Worm (Caenorhabditis elegans): Measurements from ENCODE around the gene dnc-2.

dnc-2 gene

DNA sequence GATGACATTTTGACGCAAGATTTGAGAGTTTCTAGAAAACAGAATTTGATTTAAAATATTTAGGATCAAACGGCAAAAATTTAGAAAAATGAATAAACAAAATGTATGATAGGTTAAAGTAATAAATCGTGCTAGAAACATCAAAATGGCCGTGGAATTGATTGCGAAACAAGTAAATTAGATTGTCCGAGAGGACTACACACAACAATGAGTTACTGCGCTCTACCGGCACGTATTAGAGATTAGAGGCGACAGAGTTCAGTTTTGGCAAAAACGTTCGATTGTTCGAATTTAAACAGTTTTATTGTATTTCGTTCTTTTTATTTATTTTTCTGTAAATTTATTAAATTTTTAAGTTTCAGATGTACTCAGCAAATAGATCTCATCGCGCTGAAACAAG is at the start of gene dnc-2, which contains the start of gene bcl-7:
dnc-2 (minus strand) TSS at position 33 of the 400 bp plus-strand sequence.
bcl-7 (plus strand) TSS at position 363 of the 400 bp plus-strand sequence.
- TF ChIP-seq unc-62 (GFP tag; optimal IDR thresholded peaks at IDR 0.05): no peak

DNA sequence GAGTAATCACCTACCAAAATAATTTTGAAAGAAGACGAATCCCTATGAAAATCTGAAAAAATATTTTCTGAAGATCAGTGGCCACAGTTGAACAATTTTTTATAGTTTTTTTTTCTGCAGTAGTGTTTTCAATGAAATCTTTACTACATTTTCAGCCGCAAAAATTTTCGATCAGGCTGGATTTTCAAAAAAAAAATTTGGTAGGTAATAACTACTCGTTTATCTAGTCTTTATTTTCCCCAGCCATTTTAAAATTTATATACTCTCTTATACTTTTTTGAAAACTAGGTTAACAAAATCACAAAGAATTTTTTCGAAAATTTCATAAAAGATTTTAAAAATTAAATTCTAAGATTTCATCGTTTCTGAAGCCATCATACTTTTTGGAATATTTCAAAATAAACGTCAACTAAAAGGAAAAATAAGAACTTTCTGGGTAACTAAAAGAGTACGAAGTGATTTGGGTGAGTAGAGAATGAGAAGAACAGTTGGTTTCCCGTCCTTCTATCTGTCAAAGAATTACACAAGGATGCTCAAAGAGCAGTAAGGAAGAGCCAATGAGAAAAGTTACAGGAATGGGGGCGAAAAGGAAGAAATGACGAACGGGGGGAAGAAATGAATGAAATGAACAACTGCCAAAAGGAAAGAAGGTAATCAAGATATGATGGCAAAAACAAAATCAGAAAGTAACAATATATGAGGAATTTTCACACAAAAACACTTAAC is 49.6 kb upstream of the dnc-2 start, which contains the start of gene mlp-1:
mlp-1 (minus strand) TSS at position 51 of the 726 bp plus-strand sequence.
- no peak for TF ChIP-seq unc-62 (GFP tag; optimal IDR thresholded peaks at IDR 0.05)

DNA sequence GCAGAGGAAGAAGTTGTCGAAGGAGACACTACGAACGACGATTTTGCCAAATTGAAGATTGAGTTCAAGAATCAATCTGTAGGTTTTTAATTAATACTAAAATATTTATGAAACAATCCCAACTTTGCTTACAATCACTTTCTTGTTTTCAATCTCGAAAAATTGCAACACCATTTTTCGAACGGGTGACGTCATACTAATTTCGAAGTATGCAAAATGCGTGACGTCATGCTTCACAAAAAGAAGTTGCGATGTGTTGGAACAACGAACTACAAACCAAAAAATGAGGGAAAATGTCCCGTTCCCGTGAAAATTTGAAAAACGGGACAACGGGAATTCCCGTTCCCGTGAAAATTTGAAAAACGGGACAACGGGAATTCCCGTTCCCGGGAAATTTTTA is 42.1 kb upstream of the dnc-2 start:
- no peak for TF ChIP-seq unc-62 (GFP tag; optimal IDR thresholded peaks at IDR 0.05)

DNA sequence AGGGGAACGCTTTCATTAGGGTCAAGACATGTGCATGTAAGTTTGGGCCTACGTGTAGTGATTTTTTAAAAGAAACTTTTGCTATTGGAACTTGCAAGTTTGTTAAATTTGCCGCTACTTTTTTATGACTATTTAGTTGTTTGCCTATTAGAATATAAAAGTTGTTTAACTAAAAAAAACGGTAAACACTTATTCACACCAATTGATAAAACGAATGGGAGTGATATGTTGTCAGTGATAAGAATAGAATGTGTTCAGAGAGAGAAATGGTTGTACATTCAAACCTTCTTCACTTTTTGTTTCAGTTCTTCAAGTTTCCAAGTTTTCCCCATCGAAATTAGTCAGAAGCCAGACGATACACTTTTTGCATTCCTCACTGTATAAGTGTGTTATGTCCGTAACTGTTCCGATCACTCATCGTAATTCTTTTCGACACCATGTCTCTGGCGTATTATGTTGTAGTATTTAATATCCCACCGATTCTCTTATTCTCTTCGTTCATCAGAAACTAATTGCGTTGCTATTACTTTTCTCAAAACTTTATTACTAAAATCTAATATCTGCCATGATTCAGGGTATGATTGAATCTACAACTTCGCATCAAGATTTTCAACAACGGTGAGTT is 40.4 kb upstream of the dnc-2 start, which contains the start of gene dct-6:
dct-6 (plus strand) TSS at position 575 of the 625 bp plus-strand sequence.
- TF ChIP-seq unc-62 (GFP tag; optimal IDR thresholded peaks at IDR 0.05): no peak

DNA sequence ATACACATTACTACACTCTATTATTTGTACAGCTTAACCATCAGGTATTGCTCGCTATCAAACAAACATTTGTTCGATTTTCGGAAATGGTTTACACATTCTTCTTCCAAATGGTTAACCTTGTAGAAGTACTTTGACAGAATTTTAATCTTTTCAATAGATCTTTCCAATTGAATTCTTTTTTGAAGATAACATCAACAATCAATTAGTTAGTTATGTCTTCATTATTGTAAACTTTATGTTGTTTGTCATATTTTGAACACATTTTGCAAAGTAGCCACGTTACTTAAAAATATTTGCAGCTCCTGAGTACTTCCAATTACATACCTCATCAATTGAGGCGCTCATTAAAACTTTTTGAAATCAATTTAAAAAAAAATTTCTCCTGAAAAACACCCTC is 39.8 kb upstream of the dnc-2 start:
- TF ChIP-seq unc-62 (GFP tag; optimal IDR thresholded peaks at IDR 0.05): no peak

DNA sequence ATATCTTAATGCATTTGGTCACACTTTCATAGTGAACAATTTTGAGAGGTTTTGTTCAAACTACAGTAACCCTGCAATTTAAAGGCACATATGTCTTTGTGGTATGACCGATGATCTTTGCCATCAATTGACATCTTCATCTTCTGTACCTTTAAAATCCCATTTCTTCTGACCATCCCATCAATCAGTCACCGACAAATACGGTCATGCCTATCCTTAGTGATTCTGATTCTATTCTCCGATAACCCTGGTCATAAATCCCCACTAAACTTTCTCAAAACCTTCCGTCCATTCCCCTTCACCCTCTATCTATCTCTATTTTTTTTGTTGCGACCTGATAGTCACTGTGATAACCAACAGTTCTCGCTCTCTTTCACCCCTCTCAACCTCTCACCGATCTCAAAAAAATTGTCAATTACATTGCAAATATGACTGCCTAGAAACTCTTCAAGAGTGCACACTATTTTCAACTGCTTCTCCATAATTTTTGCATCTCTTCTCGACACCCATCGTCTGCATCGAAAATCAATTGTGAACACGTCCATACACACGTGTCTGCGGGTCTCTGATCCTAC is 38.6 kb upstream of the dnc-2 start:
- no peak for TF ChIP-seq unc-62 (GFP tag; optimal IDR thresholded peaks at IDR 0.05)

DNA sequence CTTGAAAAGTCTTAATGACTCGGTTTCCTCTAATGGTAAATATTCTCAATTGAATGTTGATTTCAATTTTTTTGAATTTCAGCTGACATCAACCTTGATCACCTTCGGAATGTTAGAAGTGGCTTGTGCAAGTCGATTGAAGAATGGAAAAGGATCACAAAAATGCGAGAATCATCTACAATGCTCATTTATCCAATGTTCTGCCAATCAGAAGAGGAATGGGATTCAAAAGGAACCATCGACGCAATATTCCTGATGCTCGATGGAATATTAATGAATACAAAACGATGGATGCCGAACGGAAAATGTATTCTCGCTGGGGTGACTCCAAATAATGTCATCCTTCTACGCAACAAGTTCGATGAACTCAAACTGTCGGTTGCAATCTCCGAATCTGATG is 36.0 kb upstream of the dnc-2 start:
- no peak for TF ChIP-seq unc-62 (GFP tag; optimal IDR thresholded peaks at IDR 0.05)

DNA sequence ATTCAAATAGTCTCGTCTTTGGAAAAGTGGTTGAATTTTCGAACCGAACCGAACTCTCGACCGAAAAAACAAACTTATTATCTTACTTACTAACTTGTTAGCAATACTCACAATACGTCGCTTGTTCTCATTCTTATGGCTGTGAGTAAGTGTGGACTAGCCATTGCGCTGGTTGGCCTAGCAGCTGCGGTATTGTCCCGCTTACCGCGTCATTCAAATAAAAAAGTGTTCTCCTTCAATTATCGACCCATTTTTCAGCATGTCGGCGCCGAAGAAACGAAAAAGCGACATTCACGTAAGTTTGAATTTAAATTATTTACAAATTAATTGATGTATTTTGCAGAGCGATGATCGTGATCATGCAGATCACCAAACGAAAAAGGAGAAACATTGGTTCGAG is 33.5 kb upstream of the dnc-2 start:
- no peak for TF ChIP-seq unc-62 (GFP tag; optimal IDR thresholded peaks at IDR 0.05)

DNA sequence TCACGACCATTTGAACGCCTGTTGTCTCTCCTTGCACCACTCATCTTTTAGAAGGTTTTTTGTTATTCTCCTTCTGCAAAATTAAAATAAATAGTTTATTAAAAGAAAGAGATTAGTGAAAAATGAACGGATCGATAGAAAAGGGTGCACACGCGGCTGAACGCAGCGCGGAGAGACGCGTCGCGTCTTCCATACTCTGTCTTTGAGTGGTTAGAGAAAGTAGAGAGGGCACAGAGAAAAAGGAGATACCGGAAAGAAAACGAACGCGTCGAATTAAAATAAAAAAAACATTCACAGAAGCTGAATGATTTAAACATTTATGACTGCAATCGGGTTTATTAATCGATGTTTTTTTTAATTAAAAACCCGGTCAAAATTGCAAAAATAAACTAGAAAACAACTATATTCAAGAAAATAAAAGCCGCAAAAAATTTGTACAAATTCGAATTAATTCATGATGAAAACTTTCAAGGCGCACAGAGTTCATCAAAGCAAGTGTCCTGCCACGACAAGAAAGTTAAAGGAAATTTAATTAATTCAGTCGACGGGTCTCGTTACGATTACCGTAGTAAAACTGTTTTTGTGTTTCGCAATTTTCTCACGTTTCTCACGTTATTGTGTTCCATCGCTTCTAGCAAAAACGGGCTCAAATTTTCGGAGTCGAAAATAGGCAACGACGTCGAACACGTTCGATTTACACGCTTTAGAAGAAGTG is 32.8 kb upstream of the dnc-2 start, which contains the start of the genes nono-1 and nop-1:
nono-1 (minus strand) TSS at position 75 of the 715 bp plus-strand sequence.
nop-1 (plus strand) TSS at position 551 of the 715 bp plus-strand sequence.
- no peak for TF ChIP-seq unc-62 (GFP tag; optimal IDR thresholded peaks at IDR 0.05)

DNA sequence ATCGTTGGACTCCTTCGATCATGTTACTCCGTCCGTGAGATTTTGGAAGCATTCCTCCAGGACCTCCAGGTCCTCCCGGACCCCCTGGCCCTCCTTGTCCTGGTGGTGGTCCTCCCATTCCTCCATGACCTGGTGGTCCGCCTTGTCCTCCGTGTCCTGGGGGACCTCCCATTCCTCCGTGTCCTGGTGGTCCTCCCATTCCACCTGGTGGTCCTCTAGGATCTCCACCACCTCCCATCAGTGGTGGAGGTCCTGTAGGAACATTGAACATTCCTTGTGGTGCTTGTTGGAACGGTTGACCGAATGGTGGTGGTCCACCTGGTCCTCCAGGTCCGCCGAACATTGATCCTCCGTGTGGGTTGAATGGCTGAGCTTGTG is 28.3 kb upstream of the dnc-2 start:
- TF ChIP-seq unc-62 (GFP tag; optimal IDR thresholded peaks at IDR 0.05): no peak

DNA sequence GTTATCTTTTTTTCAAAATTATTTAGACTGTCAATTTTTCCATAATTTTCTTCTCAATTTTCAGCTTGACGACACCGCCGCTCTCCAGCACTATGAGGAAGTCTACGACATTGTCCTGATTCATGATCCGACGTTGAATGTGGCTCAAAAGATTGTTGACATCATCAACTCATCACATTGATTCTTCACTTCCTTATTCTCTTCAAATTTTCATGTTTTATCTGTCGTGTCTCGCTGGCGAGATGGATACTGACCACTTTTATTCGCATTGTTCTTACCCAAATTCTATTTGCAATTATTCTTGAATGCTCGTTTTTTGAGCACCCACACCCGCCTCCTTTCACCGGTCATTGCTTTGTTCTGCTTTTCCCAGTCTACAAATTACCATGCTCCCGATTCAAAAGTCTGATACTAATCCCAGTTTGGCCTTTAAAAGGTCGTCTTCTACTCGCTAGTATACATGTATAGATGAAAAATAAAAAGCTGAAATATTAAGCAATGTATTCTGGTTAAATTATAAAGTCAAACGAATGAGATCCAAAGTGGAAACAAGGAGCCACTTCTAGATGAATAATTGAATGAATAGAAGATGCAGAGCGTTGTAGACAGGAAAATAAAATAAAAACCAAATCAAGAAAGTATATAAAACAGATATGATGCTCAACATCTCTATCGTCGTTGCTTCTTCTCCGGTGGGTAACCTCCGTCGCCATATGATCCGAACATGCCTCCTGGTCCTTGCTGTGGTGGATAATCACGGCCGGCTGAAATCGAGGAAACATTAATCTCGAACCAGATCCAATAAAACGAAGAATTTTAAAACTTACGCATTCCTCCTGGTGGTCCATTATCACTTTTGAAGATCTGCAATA is 27.7 kb upstream of the dnc-2 start:
- no peak for TF ChIP-seq unc-62 (GFP tag; optimal IDR thresholded peaks at IDR 0.05)

DNA sequence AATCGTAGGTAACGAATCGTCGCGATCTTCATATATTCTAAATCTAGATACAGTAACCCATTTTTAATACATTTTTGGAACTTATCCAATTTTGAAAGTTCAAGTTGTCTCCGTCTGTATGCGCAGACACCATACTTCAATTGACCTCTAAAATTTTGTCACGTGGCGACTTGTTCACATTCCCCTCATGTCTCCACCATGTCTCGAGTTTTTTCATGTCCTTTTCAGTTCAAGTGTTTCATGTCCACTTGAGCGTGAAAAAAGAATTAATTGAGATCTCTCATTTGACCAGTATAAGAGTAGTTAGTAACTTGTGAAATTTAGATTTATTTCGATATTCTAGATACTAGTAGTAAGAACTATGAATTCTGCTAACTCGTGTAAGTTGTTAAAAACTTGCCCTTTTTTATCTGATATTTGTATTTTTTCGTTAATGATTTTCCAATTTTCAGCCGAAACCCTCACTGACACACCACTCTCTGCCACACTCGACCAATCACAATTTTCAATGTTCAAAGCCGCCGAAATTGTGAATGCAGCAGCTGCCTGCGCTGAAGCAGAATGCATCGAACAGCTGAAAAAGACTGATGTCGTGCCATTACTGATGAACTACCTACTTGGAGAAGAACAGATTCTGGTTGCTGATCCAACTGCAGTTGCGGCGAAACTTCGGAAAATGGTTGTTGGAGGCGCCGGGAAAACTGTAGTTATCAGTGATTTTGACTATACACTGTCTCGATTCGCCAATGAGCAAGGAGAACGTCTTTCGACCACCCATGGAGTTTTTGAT is 26.2 kb upstream of the dnc-2 start:
- TF ChIP-seq unc-62 (GFP tag; optimal IDR thresholded peaks at IDR 0.05): no peak

DNA sequence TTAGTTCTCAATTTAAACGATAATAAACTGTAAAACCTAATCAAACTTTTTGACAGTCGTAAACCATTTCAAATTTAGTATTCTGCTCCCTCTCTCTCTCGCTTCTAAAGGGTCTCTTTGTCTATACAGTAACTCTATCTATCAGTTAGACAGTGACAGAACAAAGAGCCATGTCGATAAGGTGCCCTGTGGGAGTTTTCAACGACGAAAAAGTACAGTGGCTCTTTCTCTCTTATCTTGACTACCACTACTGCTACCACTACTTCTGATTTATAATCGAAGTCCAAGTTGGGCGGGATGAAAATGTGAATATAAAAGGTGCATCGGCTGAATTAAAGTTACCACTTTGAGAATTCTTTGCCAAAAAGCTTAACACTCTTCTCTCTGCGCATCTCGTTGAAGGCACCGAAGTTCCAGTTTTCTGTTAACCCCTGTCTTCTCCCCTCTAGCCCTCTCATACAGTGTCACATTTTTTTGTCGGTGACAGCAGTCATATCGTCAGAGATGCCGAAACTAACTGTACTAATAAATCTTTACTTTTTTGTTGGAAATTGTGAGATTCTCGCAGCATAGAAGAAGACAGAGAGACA is 25.3 kb upstream of the dnc-2 start:
- no peak for TF ChIP-seq unc-62 (GFP tag; optimal IDR thresholded peaks at IDR 0.05)

DNA sequence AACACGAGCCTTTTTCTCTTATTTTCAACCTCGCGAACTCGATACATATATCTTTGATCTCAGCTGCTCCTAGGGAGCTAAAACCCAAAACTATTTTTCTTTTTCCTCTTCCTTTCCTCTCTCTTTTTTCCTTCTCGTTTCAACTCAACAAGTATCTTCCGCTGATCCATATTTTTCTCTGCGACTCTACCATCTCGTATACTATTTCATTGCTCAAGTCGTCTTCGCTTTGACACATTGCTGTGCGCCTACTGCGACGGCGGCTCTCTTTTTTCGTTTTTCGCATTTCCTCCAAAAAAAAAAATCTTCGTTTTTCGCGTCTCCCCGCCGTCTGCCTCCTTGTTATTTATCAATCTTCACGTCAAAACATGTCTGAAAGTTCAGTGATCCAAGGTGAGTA is 24.3 kb upstream of the dnc-2 start:
- no peak for TF ChIP-seq unc-62 (GFP tag; optimal IDR thresholded peaks at IDR 0.05)

Measured in whole organism, dauer.